Worm (Caenorhabditis elegans) whole organism, L2 larva: ENCODE data around the gene F34D6.1.

Source experiments
- F13H6.1 ChIP-seq: sonication (generic microtip); optimal IDR thresholded peaks from 2 replicates; lab custom pipeline; 2016; ENCODE audit warnings: missing genetic modification characterization, missing compliant biosample characterization
- nhr-237 ChIP-seq: fragments of 150-350 bp; optimal IDR thresholded peaks from 2 replicates; lab custom pipeline; 2014; ENCODE audit warnings: missing biosample characterization, missing genetic modification characterization
- nhr-6 ChIP-seq: fragments of 150-350 bp; optimal IDR thresholded peaks from 2 replicates; lab custom pipeline; 2014; ENCODE audit warnings: missing biosample characterization, missing genetic modification characterization
- sem-4 ChIP-seq: fragments of 150-350 bp; optimal IDR thresholded peaks from 2 replicates; lab custom pipeline; 2014; ENCODE audit warnings: missing biosample characterization, missing genetic modification reagents, missing genetic modification characterization
- sma-9 ChIP-seq, 2 experiments: fragments of 150-350 bp in 1 of 2; sonication (generic microtip) in 1 of 2; optimal IDR thresholded peaks; 2 replicates each; lab custom pipeline; 2014 to 2016; ENCODE audit warnings: missing genetic modification characterization in 2 of 2, mild to moderate bottlenecking in 1 of 2, missing biosample characterization in 1 of 2, missing compliant biosample characterization in 1 of 2, missing genetic modification reagents in 1 of 2, moderate library complexity in 1 of 2
- snpc-4 ChIP-seq: fragments of 150-350 bp; optimal IDR thresholded peaks from 2 replicates; lab custom pipeline; 2014; ENCODE audit warnings: missing biosample characterization, missing genetic modification characterization
- unc-39 ChIP-seq: fragments of 150-350 bp; optimal IDR thresholded peaks from 2 replicates; lab custom pipeline; 2014; ENCODE audit warnings: missing biosample characterization, missing genetic modification characterization

DNA sequence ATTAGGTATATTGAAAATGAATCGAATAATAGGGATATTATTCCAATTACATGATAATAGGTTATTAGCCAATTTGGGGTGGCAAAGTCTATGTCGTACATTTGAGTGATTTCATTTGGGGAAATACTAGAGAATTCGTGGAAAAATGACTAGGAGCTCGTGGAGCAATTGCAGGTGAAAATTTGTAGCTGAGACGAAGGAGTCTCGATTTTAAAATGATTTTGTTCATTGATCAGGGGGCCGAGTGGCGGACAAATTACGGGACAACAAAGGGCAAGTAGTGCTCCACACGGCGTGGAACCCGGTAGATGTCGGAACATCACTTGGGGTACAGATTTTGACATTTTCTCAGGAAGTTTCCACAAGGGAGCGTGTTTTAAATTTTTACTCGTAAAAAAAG lies 17.4 kb upstream of the F34D6.1 start, which contains the start of gene sri-62:
- TF ChIP-seq nhr-6 (tag; lab: Kevin White, UChicago) (no peak), nhr-237 (no peak), F13H6.1 (tag; lab: Kevin White, UChicago) (no peak), sma-9 (GFP tag; optimal IDR thresholded peaks at IDR 0.05; lab: Kevin White, UChicago) (no peak), sma-9 (tag; optimal IDR thresholded peaks at IDR 0.05; lab: Kevin White, UChicago) (no peak), snpc-4 (tag; lab: Kevin White, UChicago) (no peak), sem-4 (tag; lab: Kevin White, UChicago) (no peak), unc-39 (tag; lab: Kevin White, UChicago) (no peak)
